Worm (Caenorhabditis elegans): ENCODE results near the gene cest-31.

- TF ChIP-seq med-1 (GFP tag; optimal IDR thresholded peaks at IDR 0.05; ENCODE audit: insufficient read depth), result no peak
- no peak for TF ChIP-seq flt-1 (GFP tag; IDR thresholded peaks at IDR 0.05)
Measured at ce11 chrV:6681501-6681900, 7.4 kb downstream of the cest-31 start, which contains the start of gene egl-46.

Measured in whole organism, midembryonic.